Fruit fly (Drosophila melanogaster) whole organism, embryonic: ENCODE results near the gene msd1.
A peak's percentile ranks its signal among the peaks of the same experiment; 100 is the strongest.

ENCODE experiments used
- CG10321 ChIP-seq: fragments of 200-800 bp; sonication (Bioruptor generic); IDR thresholded peaks from 2 replicates; pipeline ENCODE4 v1.3.6; 2022; ENCODE audit warnings: missing biosample characterization, missing genetic modification characterization
- CG14860 ChIP-seq: fragments of 200-800 bp; sonication (Bioruptor generic); IDR thresholded peaks from 3 replicates; pipeline ENCODE4 v1.3.6; 2022; ENCODE audit warnings: missing biosample characterization, missing genetic modification characterization; ENCODE audit not compliant: partially characterized antibody
- CG16813 ChIP-seq: fragments of 200-800 bp; sonication (Bioruptor generic); IDR thresholded peaks from 3 replicates; pipeline ENCODE4 v1.3.6; 2022; ENCODE audit warnings: missing biosample characterization, missing genetic modification characterization; ENCODE audit not compliant: partially characterized antibody
- CG1832 ChIP-seq: fragments of 200-800 bp; sonication (Bioruptor generic); optimal IDR thresholded peaks from 2 replicates; lab custom pipeline; 2017; ENCODE audit warnings: missing biosample characterization, mild to moderate bottlenecking, missing genetic modification characterization, inconsistent platforms
- CG32767 ChIP-seq: fragments of 200-800 bp; sonication (Bioruptor generic); IDR thresholded peaks from 2 replicates; pipeline ENCODE4 v1.3.6; 2022; ENCODE audit warnings: missing biosample characterization, missing genetic modification characterization
- CG3281 ChIP-seq: fragments of 200-800 bp; sonication (Bioruptor generic); optimal IDR thresholded peaks from 3 replicates; lab custom pipeline; 2017; ENCODE audit warnings: missing biosample characterization, mild to moderate bottlenecking, missing genetic modification characterization
- CG34224 ChIP-seq: fragments of 200-800 bp; sonication (Bioruptor generic); IDR thresholded peaks from 3 replicates; pipeline ENCODE4 v1.3.6; 2022; ENCODE audit warnings: missing biosample characterization, missing genetic modification characterization; ENCODE audit not compliant: partially characterized antibody
- CG42726 ChIP-seq: fragments of 200-800 bp; sonication (Bioruptor generic); IDR thresholded peaks from 2 replicates; pipeline ENCODE4 v1.3.6; 2022; ENCODE audit warnings: missing biosample characterization, missing genetic modification characterization; ENCODE audit not compliant: partially characterized antibody
- Doc3 ChIP-seq: fragments of 200-800 bp; sonication (Bioruptor generic); IDR thresholded peaks from 3 replicates; pipeline ENCODE4 v1.3.6; 2022; ENCODE audit warnings: missing biosample characterization, missing genetic modification characterization; ENCODE audit not compliant: partially characterized antibody
- Lim3 ChIP-seq: fragments of 200-800 bp; sonication (Bioruptor generic); IDR thresholded peaks from 2 replicates; pipeline ENCODE4 v1.3.6; 2022; ENCODE audit warnings: missing biosample characterization, missing genetic modification characterization
- Med ChIP-seq: fragments of 200-800 bp; sonication (Bioruptor generic); peaks from one replicate; lab custom pipeline; 2016; ENCODE audit warnings: missing biosample characterization, missing genetic modification characterization, mild to moderate bottlenecking, inconsistent platforms, moderate library complexity
- Ravus ChIP-seq: fragments of 200-800 bp; sonication (Bioruptor generic); IDR thresholded peaks from 2 replicates; pipeline ENCODE4 v1.3.6; 2022; ENCODE audit warnings: missing biosample characterization, missing genetic modification characterization
- bsh ChIP-seq, 2 experiments: fragments of 200-800 bp; sonication (Bioruptor generic); optimal IDR thresholded peaks; 2 replicates each; lab custom pipeline; 2017 to 2018; ENCODE audit warnings: mild to moderate bottlenecking in 2 of 2, missing biosample characterization in 2 of 2, missing genetic modification characterization in 2 of 2, moderate library complexity in 1 of 2
- crol ChIP-seq: fragments of 200-800 bp; sonication (Bioruptor generic); IDR thresholded peaks from 2 replicates; pipeline ENCODE4 v1.3.6; 2022; ENCODE audit warnings: missing biosample characterization, missing genetic modification characterization
- gcm ChIP-seq: fragments of 200-800 bp; sonication (Bioruptor generic); optimal IDR thresholded peaks from 2 replicates; lab custom pipeline; 2019; ENCODE audit warnings: missing biosample characterization, mild to moderate bottlenecking, missing genetic modification characterization, moderate library complexity
- klu ChIP-seq: fragments of 200-800 bp; sonication (Bioruptor generic); IDR thresholded peaks from 2 replicates; pipeline ENCODE4 v1.3.6; 2022; ENCODE audit warnings: missing biosample characterization, missing genetic modification characterization
- nom ChIP-seq: fragments of 200-800 bp; sonication (Bioruptor generic); optimal IDR thresholded peaks from 2 replicates; lab custom pipeline; 2017; ENCODE audit warnings: missing biosample characterization, missing genetic modification characterization, mild to moderate bottlenecking, moderate library complexity, missing genetic modification reagents
- phol ChIP-seq: fragments of 200-800 bp; sonication (Bioruptor generic); optimal IDR thresholded peaks from 3 replicates; lab custom pipeline; 2018; ENCODE audit warnings: missing biosample characterization, mild to moderate bottlenecking, missing genetic modification characterization, moderate library complexity
- pros ChIP-seq: fragments of 200-800 bp; sonication (Bioruptor generic); optimal IDR thresholded peaks from 3 replicates; lab custom pipeline; 2019; ENCODE audit warnings: missing biosample characterization, mild to moderate bottlenecking, missing genetic modification characterization, moderate library complexity
- tll ChIP-seq, 2 experiments: fragments of 200-800 bp in 1 of 2; fragments of >200 bp in 1 of 2; sonication (Bioruptor generic) in 1 of 2; optimal IDR thresholded peaks; 2 replicates each; lab custom pipeline; 2017 to 2019; ENCODE audit warnings: missing biosample characterization in 2 of 2, missing genetic modification characterization in 2 of 2, mild to moderate bottlenecking in 1 of 2, moderate library complexity in 1 of 2
- vnd ChIP-seq: fragments of 200-800 bp; sonication (Bioruptor generic); IDR thresholded peaks from 3 replicates; pipeline ENCODE4 v1.3.6; 2022; ENCODE audit warnings: missing biosample characterization, missing genetic modification characterization; ENCODE audit not compliant: partially characterized antibody

Gene msd1

DNA sequence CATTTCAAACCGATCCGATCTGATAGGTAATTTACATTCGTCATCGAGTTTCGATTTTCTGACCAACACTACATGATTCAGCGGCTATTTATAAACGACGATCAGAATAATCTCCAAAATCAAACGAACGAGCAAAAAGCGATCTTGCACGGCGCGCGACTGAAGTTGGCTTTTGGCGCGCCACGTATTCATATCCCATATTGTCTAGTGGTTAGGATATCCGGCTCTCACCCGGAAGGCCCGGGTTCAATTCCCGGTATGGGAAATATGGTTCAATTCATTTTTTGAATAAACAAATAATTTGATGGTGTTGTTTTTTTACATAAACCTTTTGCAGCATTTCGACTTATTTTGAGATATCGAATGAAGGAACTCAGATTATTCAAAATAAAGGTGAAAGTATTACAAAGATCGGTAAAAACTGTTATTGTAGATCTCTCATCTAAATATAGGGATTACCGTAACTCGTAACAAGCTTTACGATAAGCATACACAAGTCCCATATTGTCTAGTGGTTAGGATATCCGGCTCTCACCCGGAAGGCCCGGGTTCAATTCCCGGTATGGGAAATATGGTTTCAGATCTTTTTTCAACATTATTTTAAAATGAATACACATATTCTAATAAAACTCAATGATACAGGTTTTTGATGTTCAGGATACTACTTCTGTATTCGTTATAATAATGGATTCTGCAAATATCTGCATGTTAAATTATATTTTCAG, 48.4 kb downstream of the msd1 start (continued):
- TF ChIP-seq CG3281 (GFP tag; lab: Kevin White, UChicago) = no peak
- TF ChIP-seq CG34224 (GFP tag; lab: Robert Waterston, UW) = no peak
- no peak for TF ChIP-seq CG32767 (GFP tag; lab: Robert Waterston, UW)
- peak; percentile 27; the same call in 1 of the 3 replicates for TF ChIP-seq vnd (GFP tag; lab: Robert Waterston, UW)
- peak; percentile 61; the same call in 2 of the 3 replicates for TF ChIP-seq CG16813 (GFP tag; lab: Robert Waterston, UW)
- TF ChIP-seq Lim3 (GFP tag; lab: Robert Waterston, UW) = no peak
- TF ChIP-seq CG14860 (GFP tag; lab: Robert Waterston, UW) = peak; percentile 50; the same call in 1 of the 3 replicates
- 0 out of 3 replicates have a peak, but pooled peaks have one; percentile 30 for TF ChIP-seq Doc3

DNA sequence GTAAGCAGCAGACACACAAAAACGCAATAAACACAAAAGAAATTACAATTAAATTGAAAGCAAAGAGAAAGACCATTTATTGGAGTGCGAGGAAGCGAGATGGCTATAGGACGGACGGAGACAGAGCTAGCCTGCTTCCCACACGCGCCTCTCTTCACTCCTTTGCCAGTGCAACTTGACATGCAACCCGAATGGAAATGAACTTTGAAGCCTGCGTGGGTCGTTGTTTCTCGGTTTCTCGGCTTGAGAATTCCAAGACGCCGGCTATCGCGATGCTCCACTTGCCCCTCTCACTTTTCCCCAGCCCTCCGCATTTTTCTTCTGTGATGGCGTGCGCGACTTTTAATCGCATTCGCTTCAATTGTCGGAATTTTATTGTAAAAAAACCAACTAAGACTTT, 49.4 kb downstream of the msd1 start:
- TF ChIP-seq nom (GFP tag; lab: Kevin White, UChicago) (peak; percentile 72), Med (peak; percentile 24), CG10321 (GFP tag; lab: Robert Waterston, UW) (peak; percentile 90), Ravus (GFP tag; lab: Robert Waterston, UW) (no peak), phol (no peak), gcm (GFP tag; lab: Kevin White, UChicago) (no peak), tll (GFP tag; optimal IDR thresholded peaks at IDR 0.05; lab: Kevin White, UChicago) (no peak), bsh (GFP tag; optimal IDR thresholded peaks at IDR 0.05; lab: Kevin White, UChicago) (peak in 1 of 2 experiments; percentile 30), CG42726 (no peak), pros (GFP tag; lab: Kevin White, UChicago) (peak; percentile 10), CG1832 (GFP tag; lab: Kevin White, UChicago) (peak; percentile 49), crol (GFP tag; lab: Robert Waterston, UW) (peak; percentile 71; the same call in 1 of the 2 replicates), klu (GFP tag; lab: Robert Waterston, UW) (no peak)
